Worm (Caenorhabditis elegans): ENCODE measurements around the gene C16D9.3.

C16D9.3 gene

DNA sequence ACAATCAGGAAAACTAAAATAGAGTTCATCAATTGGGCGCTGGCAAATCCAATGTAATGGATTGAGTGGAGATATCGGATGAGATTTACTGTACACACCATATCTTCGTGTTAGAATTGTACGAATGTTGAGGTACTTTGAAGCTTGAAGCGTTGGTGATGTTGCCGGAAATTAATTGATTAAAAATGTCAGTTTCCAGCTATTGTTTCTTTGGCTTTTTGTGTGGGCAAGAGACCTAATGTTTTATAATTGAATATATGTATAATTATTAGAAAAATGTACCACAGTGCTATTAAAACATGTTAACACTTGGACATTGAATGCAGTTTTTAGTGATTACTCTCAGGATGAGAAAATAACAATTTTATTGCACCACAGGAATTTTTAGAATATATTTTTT is 39.0 kb upstream of the C16D9.3 start, which contains the start of gene str-136 (continued):
- TF ChIP-seq F52B5.7 (tag; optimal IDR thresholded peaks at IDR 0.05) (no peak), Y95B8A.8 (GFP tag; IDR thresholded peaks at IDR 0.05) (no peak), chd-7 (tag; optimal IDR thresholded peaks at IDR 0.05) (no peak)

DNA sequence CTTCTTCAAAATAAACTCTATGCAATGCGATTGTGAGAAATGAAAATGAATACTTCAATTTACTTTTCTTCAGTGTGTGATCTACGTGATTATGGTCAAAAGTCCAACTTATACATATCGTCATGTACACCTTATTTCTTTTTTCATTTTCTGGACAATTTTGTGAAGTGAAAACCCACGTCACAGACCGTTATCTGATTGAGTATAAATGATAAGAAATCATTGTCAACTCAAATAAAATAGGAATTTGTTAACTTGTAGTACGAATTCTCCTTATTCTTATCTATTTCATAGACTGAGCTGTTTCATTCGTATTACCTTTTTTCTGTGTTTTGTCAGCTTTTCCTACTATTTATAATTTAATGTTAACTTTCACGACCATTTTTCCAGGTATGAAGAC is 32.2 kb upstream of the C16D9.3 start, which contains the start of gene asp-5:
Gene asp-5, plus strand, starts transcription at position 391 of the 400 bp plus-strand sequence.
- TF ChIP-seq nhr-80 (tag; optimal IDR thresholded peaks at IDR 0.05) (peak; percentile 59), egrh-3 (GFP tag; IDR thresholded peaks at IDR 0.05) (no peak)

DNA sequence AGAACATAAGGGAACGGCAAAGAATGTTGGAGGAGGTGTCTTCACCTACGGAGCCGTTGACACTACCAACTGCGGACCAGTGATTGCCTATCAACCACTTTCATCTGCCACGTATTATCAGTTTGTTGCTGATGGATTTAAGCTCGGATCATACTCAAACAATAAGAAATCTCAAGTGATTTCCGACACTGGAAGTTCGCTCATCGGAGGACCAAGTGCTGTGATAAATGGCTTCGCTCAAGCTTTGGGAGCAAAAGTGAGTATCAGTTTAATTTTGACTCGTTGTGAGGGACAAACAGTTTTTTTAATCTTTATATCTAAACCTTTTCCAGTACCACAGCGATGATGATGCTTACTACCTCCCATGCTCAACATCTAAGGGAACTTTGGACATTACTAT is 31.6 kb upstream of the C16D9.3 start:
- no peak for TF ChIP-seq bed-1 (GFP tag; IDR thresholded peaks at IDR 0.05)
- no peak for TF ChIP-seq snpc-4 (GFP tag; optimal IDR thresholded peaks at IDR 0.05)
- TF ChIP-seq snpc-4 (tag; optimal IDR thresholded peaks at IDR 0.05) = no peak

DNA sequence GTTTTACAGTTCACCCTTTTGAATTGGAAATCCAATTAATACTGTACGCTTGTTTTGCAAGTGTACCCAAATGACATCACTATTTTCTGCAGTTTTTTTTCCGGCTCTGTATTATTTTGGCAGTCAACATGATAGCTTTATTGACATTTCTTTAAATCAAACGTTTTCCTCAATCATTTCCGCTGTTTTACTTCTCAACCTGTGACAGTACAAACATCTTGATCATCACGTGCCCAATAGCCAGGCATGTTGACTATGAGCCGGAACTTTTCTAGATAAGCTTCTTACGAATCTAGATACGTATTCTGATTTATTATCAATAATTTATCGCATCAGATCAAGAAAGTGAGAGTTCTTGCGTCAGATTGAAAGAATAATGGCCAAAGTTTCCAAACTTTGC is 30.1 kb upstream of the C16D9.3 start:
- TF ChIP-seq ceh-58 (GFP tag; IDR thresholded peaks at IDR 0.05) (no peak), ztf-22 (GFP tag; optimal IDR thresholded peaks at IDR 0.05) (peak; percentile 19), let-607 (tag; optimal IDR thresholded peaks at IDR 0.05) (peak in 1 of 2 experiments; percentile 18), F23B12.7 (tag; optimal IDR thresholded peaks at IDR 0.05; ENCODE audit: insufficient read depth) (no peak), tbp1 (GFP tag; optimal IDR thresholded peaks at IDR 0.05) (peak; percentile 9), ets-4 (GFP tag; optimal IDR thresholded peaks at IDR 0.05) (peak; percentile 35), B0261.1 (tag; optimal IDR thresholded peaks at IDR 0.05) (no peak), ztf-18 (tag; optimal IDR thresholded peaks at IDR 0.05) (no peak), ceh-79 (tag; optimal IDR thresholded peaks at IDR 0.05) (no peak), nhr-80 (tag; optimal IDR thresholded peaks at IDR 0.05) (peak; percentile 69), madf-10 (tag; optimal IDR thresholded peaks at IDR 0.05) (no peak), lin-26 (GFP tag; IDR thresholded peaks at IDR 0.05) (no peak), egl-44 (GFP tag; IDR thresholded peaks at IDR 0.05) (no peak), unc-62 (GFP tag; optimal IDR thresholded peaks at IDR 0.05) (no peak), lin-35 (GFP tag; optimal IDR thresholded peaks at IDR 0.05) (no peak), nhr-90 (tag; optimal IDR thresholded peaks at IDR 0.05) (peak; percentile 5), lin-54 (GFP tag; optimal IDR thresholded peaks at IDR 0.05) (no peak), snpc-1.1 (tag; optimal IDR thresholded peaks at IDR 0.05; ENCODE audit: insufficient read depth) (no peak), F33H1.4 (GFP tag; IDR thresholded peaks at IDR 0.05) (no peak), nhr-27 (tag; optimal IDR thresholded peaks at IDR 0.05) (no peak), him-1 (tag; optimal IDR thresholded peaks at IDR 0.05) (no peak), sptf-2 (GFP tag; optimal IDR thresholded peaks at IDR 0.05) (no peak), cebp-1 (GFP tag; IDR thresholded peaks at IDR 0.05) (no peak), cebp-1 (tag; optimal IDR thresholded peaks at IDR 0.05) (peak; percentile 16), F57A8.1 (GFP tag; optimal IDR thresholded peaks at IDR 0.05) (no peak), sea-2 (GFP tag; IDR thresholded peaks at IDR 0.05) (no peak), atf-7 (tag; optimal IDR thresholded peaks at IDR 0.05) (peak; percentile 86), unc-130 (GFP tag; optimal IDR thresholded peaks at IDR 0.05) (no peak), B0336.3 (GFP tag; IDR thresholded peaks at IDR 0.05) (0 out of 2 replicates have a peak, but pooled peaks have one; percentile 26)

All from whole organism, young adult.